Worm (Caenorhabditis elegans) whole organism, L4 larva: ENCODE measurements around the gene idpp-6.

Source experiments
- R02D3.7 ChIP-seq: fragments of 150-350 bp; sonication (generic microtip); optimal IDR thresholded peaks from 3 replicates; lab custom pipeline; 2014; ENCODE audit warnings: missing biosample characterization, missing genetic modification characterization
- Y48G9A.11 ChIP-seq: fragments of 200-800 bp; sonication (Bioruptor generic); IDR thresholded peaks from 2 replicates; pipeline ENCODE4 v1.3.6; 2022; ENCODE audit warnings: missing genetic modification reagents, missing genetic modification characterization, missing compliant biosample characterization
- Y75B8A.6 ChIP-seq: fragments of 200-800 bp; sonication (Bioruptor generic); IDR thresholded peaks from 2 replicates; pipeline ENCODE4 v1.3.6; 2022; ENCODE audit warnings: missing genetic modification reagents, missing genetic modification characterization, missing compliant biosample characterization
- ZK337.2 ChIP-seq: fragments of 200-800 bp; sonication (Bioruptor generic); IDR thresholded peaks from 2 replicates; pipeline ENCODE4 v1.3.6; 2022; ENCODE audit warnings: missing genetic modification reagents, missing genetic modification characterization, missing compliant biosample characterization
- ZK546.5 ChIP-seq, 2 experiments: sonication (generic microtip); optimal IDR thresholded peaks; 2 replicates each; lab custom pipeline; 2017; ENCODE audit warnings: missing biosample characterization in 2 of 2, missing genetic modification characterization in 2 of 2
- attf-4 ChIP-seq: sonication (generic microtip); optimal IDR thresholded peaks from 3 replicates; lab custom pipeline; 2017; ENCODE audit warnings: missing biosample characterization, missing genetic modification characterization
- ceh-20 ChIP-seq: fragments of 200-800 bp; sonication (Bioruptor generic); IDR thresholded peaks from 2 replicates; pipeline ENCODE4 v1.3.6; 2022; ENCODE audit warnings: missing genetic modification reagents, missing genetic modification characterization, missing compliant biosample characterization
- ceh-44 ChIP-seq: fragments of 200-800 bp; sonication (Bioruptor generic); IDR thresholded peaks from 2 replicates; pipeline ENCODE4 v1.3.6; 2022; ENCODE audit warnings: missing genetic modification reagents, missing genetic modification characterization, missing compliant biosample characterization
- ceh-82 ChIP-seq: sonication (generic microtip); optimal IDR thresholded peaks from 2 replicates; lab custom pipeline; 2017; ENCODE audit warnings: missing biosample characterization, missing genetic modification characterization
- daf-16 ChIP-seq, 3 experiments: sonication (generic microtip); optimal IDR thresholded peaks; 2 replicates each; lab custom pipeline; 2016 to 2017; ENCODE audit warnings: missing genetic modification characterization in 3 of 3, missing genetic modification reagents in 3 of 3, mild to moderate bottlenecking in 2 of 3, missing compliant biosample characterization in 2 of 3, missing biosample characterization in 1 of 3, moderate library complexity in 1 of 3
- dmd-6 ChIP-seq: fragments of 200-800 bp; sonication (Bioruptor generic); IDR thresholded peaks from 2 replicates; pipeline ENCODE4 v1.3.6; 2022; ENCODE audit warnings: missing genetic modification reagents, missing genetic modification characterization, missing compliant biosample characterization
- hlh-11 ChIP-seq: fragments of 200-800 bp; sonication (Bioruptor generic); optimal IDR thresholded peaks from 2 replicates; lab custom pipeline; 2018; ENCODE audit warnings: mild to moderate bottlenecking, missing genetic modification characterization, missing compliant biosample characterization
- lin-29 ChIP-seq: fragments of 200-800 bp; sonication (Bioruptor generic); IDR thresholded peaks from 2 replicates; pipeline ENCODE4 v1.3.6; 2022; ENCODE audit warnings: missing genetic modification reagents, missing genetic modification characterization, missing compliant biosample characterization
- lir-3 ChIP-seq: sonication (generic microtip); optimal IDR thresholded peaks from 2 replicates; lab custom pipeline; 2016; ENCODE audit warnings: mild to moderate bottlenecking, missing genetic modification characterization, missing compliant biosample characterization
- madf-5 ChIP-seq, 2 experiments: fragments of 200-800 bp; sonication (Bioruptor generic); IDR thresholded peaks; 2 replicates each; pipeline ENCODE4 v1.3.6; 2022; ENCODE audit warnings: missing compliant biosample characterization in 2 of 2, missing genetic modification characterization in 2 of 2
- mdl-1 ChIP-seq, 2 experiments: fragments of 150-350 bp in 1 of 2; sonication (generic microtip) in 1 of 2; optimal IDR thresholded peaks; 2 replicates each; lab custom pipeline; 2014 to 2017; ENCODE audit warnings: missing biosample characterization in 2 of 2, missing genetic modification characterization in 2 of 2
- mes-2 ChIP-seq: sonication (generic microtip); optimal IDR thresholded peaks from 2 replicates; lab custom pipeline; 2016; ENCODE audit warnings: missing genotype, mild to moderate bottlenecking, missing genetic modification characterization, missing compliant biosample characterization; ENCODE audit not compliant: poor library complexity, severe bottlenecking
- nhr-10 ChIP-seq: fragments of 150-350 bp; optimal IDR thresholded peaks from 2 replicates; lab custom pipeline; 2014; ENCODE audit warnings: missing biosample characterization, missing genetic modification characterization
- nhr-11 ChIP-seq: fragments of 150-350 bp; optimal IDR thresholded peaks from 2 replicates; lab custom pipeline; 2014; ENCODE audit warnings: missing biosample characterization, missing genetic modification characterization
- nhr-111 ChIP-seq: fragments of 200-800 bp; sonication (Bioruptor generic); optimal IDR thresholded peaks from 2 replicates; lab custom pipeline; 2018; ENCODE audit warnings: mild to moderate bottlenecking, missing genetic modification characterization, missing compliant biosample characterization
- nhr-25 ChIP-seq: sonication (generic microtip); optimal IDR thresholded peaks from 2 replicates; lab custom pipeline; 2017; ENCODE audit warnings: missing genetic modification characterization, mild to moderate bottlenecking, missing compliant biosample characterization, antibody characterized with exemption, moderate library complexity, borderline replicate concordance; ENCODE audit not compliant: insufficient read depth
- nhr-28 ChIP-seq: fragments of 150-350 bp; optimal IDR thresholded peaks from 2 replicates; lab custom pipeline; 2014; ENCODE audit warnings: missing biosample characterization, missing genetic modification characterization
- nhr-41 ChIP-seq: fragments of 200-800 bp; sonication (Bioruptor generic); IDR thresholded peaks from 2 replicates; pipeline ENCODE4 v1.3.6; 2022; ENCODE audit warnings: missing genetic modification reagents, missing genetic modification characterization, missing compliant biosample characterization
- pha-4 ChIP-seq, 2 experiments: fragments of 150-350 bp in 1 of 2; fragments of 200-800 bp in 1 of 2; sonication (Bioruptor generic) in 1 of 2; IDR thresholded peaks in 1 of 2; optimal IDR thresholded peaks in 1 of 2; 2 replicates each; pipeline versions ENCODE4 v1.3.6 to Lab custom; 2014 to 2022; ENCODE audit warnings: missing genetic modification characterization in 2 of 2, missing genetic modification reagents in 2 of 2, missing biosample characterization in 1 of 2, missing compliant biosample characterization in 1 of 2
- php-3 ChIP-seq: fragments of 200-800 bp; sonication (Bioruptor generic); IDR thresholded peaks from 2 replicates; pipeline ENCODE4 v1.3.6; 2022; ENCODE audit warnings: missing genetic modification reagents, missing genetic modification characterization, missing compliant biosample characterization
- rbr-2 ChIP-seq: sonication (generic microtip); optimal IDR thresholded peaks from 2 replicates; lab custom pipeline; 2016; ENCODE audit warnings: missing genotype, missing genetic modification characterization, missing compliant biosample characterization
- snpc-4 ChIP-seq: fragments of 150-350 bp; optimal IDR thresholded peaks from 2 replicates; lab custom pipeline; 2014; ENCODE audit warnings: missing biosample characterization, missing genetic modification characterization
- zag-1 ChIP-seq: fragments of 150-350 bp; optimal IDR thresholded peaks from 2 replicates; lab custom pipeline; 2014; ENCODE audit warnings: missing biosample characterization, missing genetic modification characterization

The idpp-6 gene

DNA sequence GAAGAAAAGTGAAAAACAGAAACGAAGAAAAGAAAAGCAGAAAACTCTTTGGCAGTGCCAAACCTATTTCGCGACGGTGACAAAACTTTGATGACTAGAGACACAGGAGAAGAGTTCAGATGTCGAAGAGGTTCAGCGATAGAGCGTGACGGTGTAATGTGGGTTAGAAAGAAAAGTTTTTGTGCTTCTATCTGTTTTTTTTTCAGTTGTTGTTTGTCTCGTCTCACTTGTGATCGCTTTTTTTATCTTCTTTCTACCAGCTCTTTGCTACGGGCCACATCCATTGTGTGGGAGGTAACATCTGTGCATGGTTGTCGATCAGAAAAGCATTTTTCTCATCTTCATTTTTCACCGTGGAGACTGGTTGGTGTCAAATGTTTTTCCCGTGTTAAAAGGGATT lies 42.9 kb downstream of the idpp-6 start, which contains the start of gene F41B4.1 (continued):
- no peak for TF ChIP-seq php-3 (GFP tag; lab: Robert Waterston, UW)
- no peak for TF ChIP-seq ZK546.5 (tag; optimal IDR thresholded peaks at IDR 0.05; lab: Kevin White, UChicago)
- TF ChIP-seq snpc-4 (tag; lab: Kevin White, UChicago), result no peak
- TF ChIP-seq Y48G9A.11 (GFP tag; lab: Robert Waterston, UW), result no peak
- 0 out of 2 replicates have a peak, but pooled peaks have one; percentile 54 for TF ChIP-seq ceh-20 (GFP tag; lab: Robert Waterston, UW)
- no peak for TF ChIP-seq zag-1
- peak; percentile 11; the same call in 1 of the 2 replicates for TF ChIP-seq dmd-6
- TF ChIP-seq madf-5 (GFP tag; IDR thresholded peaks at IDR 0.05; lab: Robert Waterston, UW), result no peak
- peak; percentile 69 for TF ChIP-seq hlh-11 (tag; lab: Kevin White, UChicago)
- no peak for TF ChIP-seq ceh-44 (GFP tag; lab: Robert Waterston, UW)
- no peak for TF ChIP-seq nhr-41 (GFP tag; lab: Robert Waterston, UW)
- no peak for TF ChIP-seq R02D3.7 (tag; lab: Kevin White, UChicago)
- no peak for TF ChIP-seq attf-4 (tag; lab: Kevin White, UChicago)
- no peak for TF ChIP-seq lin-29 (GFP tag; lab: Robert Waterston, UW)
- TF ChIP-seq daf-16 (GFP tag; optimal IDR thresholded peaks at IDR 0.05; lab: Kevin White, UChicago), result peak in 1 of 2 experiments; percentile 82
- TF ChIP-seq daf-16 (tag; optimal IDR thresholded peaks at IDR 0.05; lab: Kevin White, UChicago), result no peak
- TF ChIP-seq nhr-10 (tag; lab: Kevin White, UChicago), result no peak
- no peak for TF ChIP-seq nhr-25 (tag; lab: Kevin White, UChicago)
- TF ChIP-seq mdl-1 (tag; optimal IDR thresholded peaks at IDR 0.05; lab: Kevin White, UChicago), result no peak
- no peak for TF ChIP-seq mes-2 (tag; lab: Kevin White, UChicago)
- TF ChIP-seq ZK337.2 (GFP tag; lab: Robert Waterston, UW), result 0 out of 2 replicates have a peak, but pooled peaks have one; percentile 20
- TF ChIP-seq pha-4 (GFP tag; IDR thresholded peaks at IDR 0.05; lab: Robert Waterston, UW), result no peak
- TF ChIP-seq pha-4 (tag; optimal IDR thresholded peaks at IDR 0.05; lab: Kevin White, UChicago), result no peak
- TF ChIP-seq nhr-11 (tag; lab: Kevin White, UChicago), result peak; percentile 55
- no peak for TF ChIP-seq Y75B8A.6
- no peak for TF ChIP-seq nhr-28 (tag; lab: Kevin White, UChicago)
- no peak for TF ChIP-seq rbr-2 (tag; lab: Kevin White, UChicago)
- TF ChIP-seq ceh-82 (tag; lab: Kevin White, UChicago), result no peak
- no peak for TF ChIP-seq nhr-111 (GFP tag; lab: Kevin White, UChicago)
- TF ChIP-seq lir-3 (tag; lab: Kevin White, UChicago), result no peak
- TF ChIP-seq, all 104 proteins: peak for 7
